Fruit fly (Drosophila melanogaster) whole organism, prepupa: ENCODE data around the gene timeout.

Source experiments
- Blimp-1 ChIP-seq: fragments of 200-800 bp; sonication (Bioruptor generic); optimal IDR thresholded peaks from 3 replicates; lab custom pipeline; 2017; ENCODE audit warnings: missing biosample characterization, missing genetic modification characterization, mild to moderate bottlenecking, moderate library complexity, missing genetic modification reagents
- CG10631 ChIP-seq: fragments of 200-800 bp; sonication (Bioruptor generic); optimal IDR thresholded peaks from 2 replicates; lab custom pipeline; 2016; ENCODE audit warnings: missing biosample characterization, missing genetic modification characterization
- CG11762 ChIP-seq: fragments of 200-800 bp; sonication (Bioruptor generic); optimal IDR thresholded peaks from 3 replicates; lab custom pipeline; 2016; ENCODE audit warnings: missing biosample characterization, missing genetic modification characterization; ENCODE audit not compliant: insufficient read depth
- CG11902 ChIP-seq: fragments of 200-800 bp; sonication (Bioruptor generic); optimal IDR thresholded peaks from 3 replicates; lab custom pipeline; 2016; ENCODE audit warnings: missing biosample characterization, missing genetic modification characterization
- CG1621 ChIP-seq: fragments of 200-800 bp; sonication (Bioruptor generic); optimal IDR thresholded peaks from 3 replicates; lab custom pipeline; 2018; ENCODE audit warnings: missing biosample characterization, mild to moderate bottlenecking, missing genetic modification characterization
- CG16779 ChIP-seq: fragments of 200-800 bp; sonication (Bioruptor generic); optimal IDR thresholded peaks from 3 replicates; lab custom pipeline; 2017; ENCODE audit warnings: missing biosample characterization, mild to moderate bottlenecking, missing genetic modification characterization
- CG31627 ChIP-seq: fragments of 200-800 bp; sonication (Bioruptor generic); optimal IDR thresholded peaks from 3 replicates; lab custom pipeline; 2016; ENCODE audit warnings: missing biosample characterization, missing genetic modification characterization
- CG32006 ChIP-seq: fragments of 200-800 bp; sonication (Bioruptor generic); optimal IDR thresholded peaks from 3 replicates; lab custom pipeline; 2017; ENCODE audit warnings: missing biosample characterization, mild to moderate bottlenecking, missing genetic modification characterization
- CG34406 ChIP-seq: fragments of 200-800 bp; sonication (Bioruptor generic); optimal IDR thresholded peaks from 3 replicates; lab custom pipeline; 2016; ENCODE audit warnings: missing biosample characterization, missing genetic modification characterization
- CG6163 ChIP-seq: fragments of 200-800 bp; sonication (Bioruptor generic); IDR thresholded peaks from 3 replicates; pipeline ENCODE4 v1.3.6; 2022; ENCODE audit warnings: missing biosample characterization, missing genetic modification characterization
- CG6276 ChIP-seq: fragments of 200-800 bp; sonication (Bioruptor generic); optimal IDR thresholded peaks from 2 replicates; lab custom pipeline; 2017; ENCODE audit warnings: missing biosample characterization, mild to moderate bottlenecking, missing genetic modification characterization
- CG6792 ChIP-seq: fragments of 200-800 bp; sonication (Bioruptor generic); optimal IDR thresholded peaks from 3 replicates; lab custom pipeline; 2016; ENCODE audit warnings: missing biosample characterization, missing genetic modification characterization
- CG6808 ChIP-seq: fragments of 200-800 bp; sonication (Bioruptor generic); optimal IDR thresholded peaks from 3 replicates; lab custom pipeline; 2017; ENCODE audit warnings: missing biosample characterization, missing genetic modification characterization, mild to moderate bottlenecking, moderate library complexity, missing genetic modification reagents
- CG7368 ChIP-seq: fragments of 200-800 bp; sonication (Bioruptor generic); optimal IDR thresholded peaks from 3 replicates; lab custom pipeline; 2016; ENCODE audit warnings: missing biosample characterization, missing genetic modification characterization
- Eip93F ChIP-seq: fragments of 200-800 bp; sonication (Bioruptor generic); optimal IDR thresholded peaks from 2 replicates; lab custom pipeline; 2016; ENCODE audit warnings: missing biosample characterization, mild to moderate bottlenecking, missing genetic modification characterization
- Ets96B ChIP-seq: fragments of 200-800 bp; optimal IDR thresholded peaks from 2 replicates; lab custom pipeline; 2019; ENCODE audit warnings: missing biosample characterization, mild to moderate bottlenecking, missing genetic modification characterization, moderate library complexity
- Hr38 ChIP-seq: sonication (Bioruptor generic); optimal IDR thresholded peaks from 2 replicates; lab custom pipeline; 2016; ENCODE audit warnings: missing biosample characterization, missing genetic modification characterization
- Hr4 ChIP-seq: fragments of 200-800 bp; sonication (Bioruptor generic); optimal IDR thresholded peaks from 3 replicates; lab custom pipeline; 2016; ENCODE audit warnings: missing biosample characterization, missing genetic modification characterization
- Lpt ChIP-seq: fragments of 200-800 bp; sonication (Bioruptor generic); optimal IDR thresholded peaks from 3 replicates; lab custom pipeline; 2016; ENCODE audit warnings: missing biosample characterization, missing genetic modification characterization
- Met ChIP-seq: fragments of 200-800 bp; sonication (Bioruptor generic); optimal IDR thresholded peaks from 3 replicates; lab custom pipeline; 2016; ENCODE audit warnings: missing biosample characterization, missing genetic modification characterization
- OdsH ChIP-seq: fragments of 200-800 bp; sonication (Bioruptor generic); optimal IDR thresholded peaks from 3 replicates; lab custom pipeline; 2016; ENCODE audit warnings: missing biosample characterization, missing genetic modification characterization
- Smox ChIP-seq: fragments of 200-800 bp; sonication (Bioruptor generic); optimal IDR thresholded peaks from 3 replicates; lab custom pipeline; 2016; ENCODE audit warnings: missing biosample characterization, missing genetic modification characterization
- Sox14 ChIP-seq: fragments of 200-800 bp; sonication (Bioruptor generic); optimal IDR thresholded peaks from 3 replicates; lab custom pipeline; 2016; ENCODE audit warnings: missing biosample characterization, missing genetic modification characterization
- Sox15 ChIP-seq: fragments of 200-800 bp; sonication (Bioruptor generic); optimal IDR thresholded peaks from 3 replicates; lab custom pipeline; 2016; ENCODE audit warnings: missing biosample characterization, missing genetic modification characterization
- dac ChIP-seq: fragments of 200-800 bp; sonication (Bioruptor generic); optimal IDR thresholded peaks from 2 replicates; lab custom pipeline; 2017; ENCODE audit warnings: missing biosample characterization, mild to moderate bottlenecking, missing genetic modification characterization
- eg ChIP-seq: fragments of 200-800 bp; sonication (Bioruptor generic); IDR thresholded peaks from 3 replicates; pipeline ENCODE4 v1.3.6; 2022; ENCODE audit warnings: missing biosample characterization, missing genetic modification characterization
- esn ChIP-seq: fragments of 200-800 bp; sonication (Bioruptor generic); optimal IDR thresholded peaks from 2 replicates; lab custom pipeline; 2016; ENCODE audit warnings: missing biosample characterization, mild to moderate bottlenecking, missing genetic modification characterization, moderate library complexity
- fkh ChIP-seq: fragments of 200-800 bp; sonication (Bioruptor generic); optimal IDR thresholded peaks from 3 replicates; lab custom pipeline; 2017; ENCODE audit warnings: missing biosample characterization, mild to moderate bottlenecking, missing genetic modification characterization, moderate library complexity
- lz ChIP-seq: fragments of 200-800 bp; sonication (Bioruptor generic); optimal IDR thresholded peaks from 3 replicates; lab custom pipeline; 2016; ENCODE audit warnings: missing biosample characterization, missing genetic modification characterization
- pdm3 ChIP-seq: fragments of 200-800 bp; sonication (Bioruptor generic); optimal IDR thresholded peaks from 3 replicates; lab custom pipeline; 2016; ENCODE audit warnings: missing biosample characterization, missing genetic modification characterization
- salr ChIP-seq, 2 experiments: fragments of 200-800 bp; sonication (Bioruptor generic); optimal IDR thresholded peaks; 3 replicates each; lab custom pipeline; 2016 to 2018; ENCODE audit warnings: missing biosample characterization in 2 of 2, missing genetic modification characterization in 2 of 2, mild to moderate bottlenecking in 1 of 2
- spab ChIP-seq: fragments of 200-800 bp; sonication (Bioruptor generic); optimal IDR thresholded peaks from 2 replicates; lab custom pipeline; 2017; ENCODE audit warnings: missing biosample characterization, mild to moderate bottlenecking, missing genetic modification characterization, missing genetic modification reagents
- ss ChIP-seq, 2 experiments: fragments of 200-800 bp; sonication (Bioruptor generic); optimal IDR thresholded peaks; 2 replicates in 1 of 2; 3 replicates in 1 of 2; lab custom pipeline; 2017 to 2018; ENCODE audit warnings: mild to moderate bottlenecking in 2 of 2, missing biosample characterization in 2 of 2, missing genetic modification characterization in 2 of 2, moderate library complexity in 1 of 2
- svp ChIP-seq: fragments of 200-800 bp; sonication (Bioruptor generic); peaks from one replicate; lab custom pipeline; 2016; ENCODE audit warnings: missing biosample characterization, missing genetic modification characterization

The timeout gene

dm6 chr3R:13186396-13186795, 97.9 kb downstream of the timeout start, which contains the start of gene CG8508:
Gene CG8508, minus strand, starts transcription at chr3R:13186496.
- TF ChIP-seq ss (GFP tag; optimal IDR thresholded peaks at IDR 0.05; lab: Kevin White, UChicago): no peak
- TF ChIP-seq spab (GFP tag; lab: Kevin White, UChicago): no peak
- TF ChIP-seq Lpt (GFP tag; lab: Kevin White, UChicago): no peak
- TF ChIP-seq Smox: no peak
- TF ChIP-seq esn (GFP tag; lab: Kevin White, UChicago): no peak
- no peak for TF ChIP-seq eg (GFP tag; lab: Robert Waterston, UW)
- TF ChIP-seq salr (GFP tag; optimal IDR thresholded peaks at IDR 0.05; lab: Kevin White, UChicago): no peak
- TF ChIP-seq CG6276: no peak
- no peak for TF ChIP-seq fkh (GFP tag; lab: Kevin White, UChicago)
- no peak for TF ChIP-seq CG1621 (tag; lab: Kevin White, UChicago)
- no peak for TF ChIP-seq CG34406 (GFP tag; lab: Kevin White, UChicago)

- no peak for TF ChIP-seq esn (GFP tag; lab: Kevin White, UChicago)
- TF ChIP-seq CG10631 (GFP tag; lab: Kevin White, UChicago): no peak
- TF ChIP-seq CG6163: no peak
Measured at dm6 chr3R:13188219-13188618, 99.8 kb downstream of the timeout start, which contains the start of gene CG14380. Gene CG14380, plus strand, starts transcription at chr3R:13188519.

dm6 chr3R:13191299-13191698, 102.8 kb downstream of the timeout start, which contains the start of gene CG8141:
Gene CG8141, plus strand, starts transcription at chr3R:13191599.
- no peak for TF ChIP-seq CG31627 (GFP tag; lab: Kevin White, UChicago)
- TF ChIP-seq dac: no peak
- no peak for TF ChIP-seq CG6792 (GFP tag; lab: Kevin White, UChicago)
- TF ChIP-seq CG34406 (GFP tag; lab: Kevin White, UChicago): no peak
- TF ChIP-seq Sox14: no peak
- TF ChIP-seq Eip93F (GFP tag; lab: Kevin White, UChicago): no peak
- TF ChIP-seq CG7368: no peak
- TF ChIP-seq CG11762 (GFP tag; lab: Kevin White, UChicago): no peak
- TF ChIP-seq OdsH (GFP tag; lab: Kevin White, UChicago): no peak
- TF ChIP-seq Smox: no peak
- no peak for TF ChIP-seq CG16779 (tag; lab: Kevin White, UChicago)

dm6 chr3R:13200402-13200801, 112.0 kb downstream of the timeout start:
- TF ChIP-seq CG32006 (GFP tag; lab: Kevin White, UChicago): no peak
- TF ChIP-seq Hr38: no peak
- TF ChIP-seq Hr4 (GFP tag; lab: Kevin White, UChicago): no peak
- no peak for TF ChIP-seq CG11902 (GFP tag; lab: Kevin White, UChicago)
- no peak for TF ChIP-seq salr (GFP tag; optimal IDR thresholded peaks at IDR 0.05; lab: Kevin White, UChicago)
- TF ChIP-seq svp (GFP tag; lab: Kevin White, UChicago): no peak
- TF ChIP-seq CG6163: no peak
- TF ChIP-seq lz (GFP tag; lab: Kevin White, UChicago): no peak
- TF ChIP-seq CG31627 (GFP tag; lab: Kevin White, UChicago): no peak
- TF ChIP-seq pdm3: no peak
- no peak for TF ChIP-seq CG6808 (GFP tag; lab: Kevin White, UChicago)
- TF ChIP-seq ss (GFP tag; optimal IDR thresholded peaks at IDR 0.05; lab: Kevin White, UChicago): no peak
- TF ChIP-seq Met (GFP tag; lab: Kevin White, UChicago): no peak
- TF ChIP-seq CG16779 (tag; lab: Kevin White, UChicago): no peak
- no peak for TF ChIP-seq CG6792 (GFP tag; lab: Kevin White, UChicago)
- no peak for TF ChIP-seq Ets96B (tag; lab: Kevin White, UChicago)
- no peak for TF ChIP-seq Blimp-1 (GFP tag; lab: Kevin White, UChicago)
- no peak for TF ChIP-seq Sox15 (GFP tag; lab: Kevin White, UChicago)
